Worm (Caenorhabditis elegans): ENCODE results near the gene nex-3.

nex-3 gene

DNA sequence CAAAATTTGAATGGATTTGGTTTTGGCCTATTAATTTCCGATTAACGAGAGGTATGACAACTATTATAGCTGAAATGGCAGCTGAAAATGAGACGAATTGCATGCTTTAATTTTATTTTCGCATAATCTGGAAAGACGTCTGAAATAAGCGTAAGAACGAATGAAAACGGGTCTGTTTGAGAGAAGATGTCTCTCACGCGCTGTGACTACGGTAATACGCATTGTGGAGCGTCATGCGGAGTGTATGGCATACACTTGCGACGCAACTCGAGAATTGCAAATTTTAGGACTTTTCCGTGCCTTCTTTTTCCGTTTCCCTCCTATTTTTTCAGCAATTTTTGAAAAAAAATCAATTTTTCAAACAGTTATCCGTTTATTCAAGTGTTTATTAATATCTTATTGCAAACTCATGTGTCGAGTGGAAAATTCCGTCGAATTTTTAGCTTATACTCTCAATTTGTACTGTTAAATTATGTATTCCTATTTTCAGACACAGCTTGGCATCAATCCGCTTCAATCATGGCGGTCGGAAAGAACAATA, 33.6 kb downstream of the nex-3 start, which contains the start of gene rps-1:
TSS of gene rps-1 (plus strand) at position 491 of the 541 bp plus-strand sequence.
- peak; percentile 99 for TF ChIP-seq jun-1 (tag; optimal IDR thresholded peaks at IDR 0.05)
- TF ChIP-seq ama-1 (optimal IDR thresholded peaks at IDR 0.05) = peak; percentile 87
- TF ChIP-seq nhr-25 (tag; optimal IDR thresholded peaks at IDR 0.05) = peak; percentile 100
- TF ChIP-seq nhr-23 (tag; optimal IDR thresholded peaks at IDR 0.05) = peak; percentile 99
- peak; percentile 95 for TF ChIP-seq skn-1 (tag; optimal IDR thresholded peaks at IDR 0.05)
- peak; percentile 58 for TF ChIP-seq unc-39 (tag; optimal IDR thresholded peaks at IDR 0.05)
- no peak for TF ChIP-seq eor-1 (tag; optimal IDR thresholded peaks at IDR 0.05)
- peak; percentile 52 for TF ChIP-seq mdl-1 (tag; optimal IDR thresholded peaks at IDR 0.05)
- TF ChIP-seq fos-1 (tag; optimal IDR thresholded peaks at IDR 0.05) = peak; percentile 86
- peak; percentile 95 for TF ChIP-seq ztf-4 (tag; optimal IDR thresholded peaks at IDR 0.05)
- peak; percentile 39 for TF ChIP-seq daf-12 (tag; optimal IDR thresholded peaks at IDR 0.05)
- TF ChIP-seq nhr-43 (tag; optimal IDR thresholded peaks at IDR 0.05; ENCODE audit: poor library complexity, severe bottlenecking) = peak; percentile 97
- TF ChIP-seq nhr-77 (tag; optimal IDR thresholded peaks at IDR 0.05) = peak; percentile 93
- TF ChIP-seq nhr-11 (tag; optimal IDR thresholded peaks at IDR 0.05) = peak; percentile 96
- peak; percentile 97 for TF ChIP-seq snpc-4 (tag; optimal IDR thresholded peaks at IDR 0.05)
- peak; percentile 99 for TF ChIP-seq hmg-11 (tag; optimal IDR thresholded peaks at IDR 0.05)
- no peak for TF ChIP-seq nhr-237 (tag; optimal IDR thresholded peaks at IDR 0.05)
- peak; percentile 48 for TF ChIP-seq fkh-2 (tag; optimal IDR thresholded peaks at IDR 0.05)
- peak; percentile 84 for TF ChIP-seq pqm-1 (tag; optimal IDR thresholded peaks at IDR 0.05)
- TF ChIP-seq nhr-28 (tag; optimal IDR thresholded peaks at IDR 0.05) = peak; percentile 53
- no peak for TF ChIP-seq mml-1 (tag; optimal IDR thresholded peaks at IDR 0.05)
- peak; percentile 90 for TF ChIP-seq elt-1 (tag; optimal IDR thresholded peaks at IDR 0.05)
- peak; percentile 58 for TF ChIP-seq ZK546.5 (tag; optimal IDR thresholded peaks at IDR 0.05)
- peak; percentile 74 for TF ChIP-seq nhr-76 (tag; optimal IDR thresholded peaks at IDR 0.05)
- peak; percentile 89 for TF ChIP-seq unc-62 (GFP tag; optimal IDR thresholded peaks at IDR 0.05)
- TF ChIP-seq egl-27 (tag; optimal IDR thresholded peaks at IDR 0.05) = peak; percentile 71
- TF ChIP-seq egl-5 (tag; optimal IDR thresholded peaks at IDR 0.05) = peak; percentile 98
- TF ChIP-seq ztf-11 (tag; optimal IDR thresholded peaks at IDR 0.05) = no peak
- no peak for TF ChIP-seq nhr-12 (tag; optimal IDR thresholded peaks at IDR 0.05)
- TF ChIP-seq sea-2 (GFP tag; optimal IDR thresholded peaks at IDR 0.05) = peak; percentile 74
- TF ChIP-seq aly-2 (tag; optimal IDR thresholded peaks at IDR 0.05) = peak; percentile 92
- peak; percentile 90 for TF ChIP-seq elt-2 (tag; optimal IDR thresholded peaks at IDR 0.05)
- TF ChIP-seq elt-3 (tag; optimal IDR thresholded peaks at IDR 0.05) = peak; percentile 20 to 97 (median 69)
- TF ChIP-seq pha-4 (tag; optimal IDR thresholded peaks at IDR 0.05) = peak; percentile 100
- peak; percentile 99 for TF ChIP-seq nfya-1 (tag; optimal IDR thresholded peaks at IDR 0.05; ENCODE audit: insufficient read depth)
- peak; percentile 18 for TF ChIP-seq ceh-16 (tag; optimal IDR thresholded peaks at IDR 0.05)
- TF ChIP-seq fkh-10 (GFP tag; optimal IDR thresholded peaks at IDR 0.05) = peak; percentile 91
- TF ChIP-seq ceh-28 (tag; optimal IDR thresholded peaks at IDR 0.05) = peak; percentile 91
- TF ChIP-seq tbx-2 (tag; optimal IDR thresholded peaks at IDR 0.05) = peak; percentile 96
- peak; percentile 77 for TF ChIP-seq zag-1 (tag; optimal IDR thresholded peaks at IDR 0.05)
- TF ChIP-seq R02D3.7 (tag; optimal IDR thresholded peaks at IDR 0.05) = peak; percentile 93
- TF ChIP-seq nhr-67 (tag; optimal IDR thresholded peaks at IDR 0.05) = no peak
- no peak for TF ChIP-seq ceh-9 (tag; optimal IDR thresholded peaks at IDR 0.05)
- peak; percentile 96 for TF ChIP-seq lin-39 (tag; optimal IDR thresholded peaks at IDR 0.05)
- TF ChIP-seq lsy-12 (tag; optimal IDR thresholded peaks at IDR 0.05) = peak; percentile 100
- TF ChIP-seq ceh-82 (tag; optimal IDR thresholded peaks at IDR 0.05) = peak; percentile 94
- peak; percentile 96 for TF ChIP-seq lin-15B (tag; optimal IDR thresholded peaks at IDR 0.05)
